Fruit fly (Drosophila melanogaster) whole organism, adult: ENCODE measurements around the gene Dus3.

ENCODE experiments used
- CG12768 ChIP-seq: fragments of 200-800 bp; sonication (Bioruptor generic); optimal IDR thresholded peaks from 2 replicates; lab custom pipeline; 2017; ENCODE audit warnings: missing biosample characterization, missing genetic modification characterization, mild to moderate bottlenecking, moderate library complexity, missing genetic modification reagents
- CG5204 ChIP-seq: fragments of 200-800 bp; sonication (Bioruptor generic); optimal IDR thresholded peaks from 2 replicates; lab custom pipeline; 2016; ENCODE audit warnings: missing biosample characterization, missing genetic modification characterization
- CG7101 ChIP-seq: fragments of 200-800 bp; sonication (Bioruptor generic); optimal IDR thresholded peaks from 2 replicates; lab custom pipeline; 2018; ENCODE audit warnings: missing biosample characterization, mild to moderate bottlenecking, missing genetic modification characterization, moderate library complexity
- bab1 ChIP-seq: fragments of 200-800 bp; sonication (Bioruptor generic); optimal IDR thresholded peaks from 3 replicates; lab custom pipeline; 2019; ENCODE audit warnings: missing biosample characterization, mild to moderate bottlenecking, missing genetic modification characterization, moderate library complexity
- cnc ChIP-seq, 2 experiments: fragments of >200 bp; optimal IDR thresholded peaks; 2 replicates each; lab custom pipeline; 2017
- kay ChIP-seq: fragments of 200-800 bp; sonication (Bioruptor generic); peaks from one replicate; lab custom pipeline; 2016; ENCODE audit warnings: missing biosample characterization, missing genetic modification characterization, borderline replicate concordance
- pad ChIP-seq: fragments of 200-800 bp; sonication (Bioruptor generic); optimal IDR thresholded peaks from 3 replicates; lab custom pipeline; 2017; ENCODE audit warnings: missing biosample characterization, missing genetic modification characterization, mild to moderate bottlenecking, moderate library complexity, missing genetic modification reagents
- tj ChIP-seq: fragments of 200-800 bp; sonication (Bioruptor generic); optimal IDR thresholded peaks from 3 replicates; lab custom pipeline; 2017; ENCODE audit warnings: missing biosample characterization, mild to moderate bottlenecking, missing genetic modification characterization, moderate library complexity
- toe ChIP-seq: fragments of 200-800 bp; sonication (Bioruptor generic); optimal IDR thresholded peaks from 2 replicates; lab custom pipeline; 2016; ENCODE audit warnings: missing biosample characterization, missing genetic modification characterization

DNA sequence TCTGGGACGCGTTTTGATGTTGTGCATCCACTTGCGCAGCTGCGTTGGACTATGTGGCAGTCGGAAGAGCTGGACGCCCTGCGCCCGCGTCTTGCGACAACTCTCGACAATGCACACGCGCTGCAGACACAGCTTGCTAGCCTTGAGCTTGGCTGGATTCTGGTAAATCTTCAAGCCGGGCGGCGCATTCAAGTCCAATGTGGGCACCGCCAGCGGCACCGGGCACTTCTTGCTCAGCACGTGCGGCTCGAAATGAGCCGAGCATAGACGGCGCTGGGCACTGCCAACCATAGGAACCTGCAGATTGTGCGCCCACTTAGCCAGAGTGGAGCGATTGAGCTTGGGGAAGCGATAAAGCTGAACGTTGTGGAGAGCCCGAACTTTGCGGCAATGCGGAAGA is 8.1 kb upstream of the Dus3 start:
- no peak for TF ChIP-seq CG7101 (tag; lab: Kevin White, UChicago)
- no peak for TF ChIP-seq bab1 (GFP tag; lab: Kevin White, UChicago)
- no peak for TF ChIP-seq pad
- TF ChIP-seq CG5204: no peak
- no peak for TF ChIP-seq tj (GFP tag; lab: Kevin White, UChicago)
- no peak for TF ChIP-seq CG12768 (GFP tag; lab: Kevin White, UChicago)
- no peak for TF ChIP-seq cnc (optimal IDR thresholded peaks at IDR 0.05; lab: Kevin White, UChicago)
- no peak for TF ChIP-seq kay (GFP tag; lab: Kevin White, UChicago)
- no peak for TF ChIP-seq toe (GFP tag; lab: Kevin White, UChicago)
